Worm (Caenorhabditis elegans) whole organism, late embryonic: ENCODE data around the gene manf-1.
"Not testable (repeated sequence)": the region's sequence is repeated elsewhere in the genome, so short reads cannot be mapped to it uniquely, and the experiment has no call there.

Experiments used
- F13H6.1 ChIP-seq: sonication (generic microtip); optimal IDR thresholded peaks from 2 replicates; lab custom pipeline; 2016; ENCODE audit warnings: missing genetic modification characterization, missing compliant biosample characterization
- K09A11.1 ChIP-seq: sonication (generic microtip); optimal IDR thresholded peaks from 2 replicates; lab custom pipeline; 2017; ENCODE audit warnings: antibody characterized with exemption, mild to moderate bottlenecking, missing genetic modification characterization, missing compliant biosample characterization; ENCODE audit not compliant: insufficient read depth
- ceh-18 ChIP-seq: sonication (generic microtip); optimal IDR thresholded peaks from 2 replicates; lab custom pipeline; 2016; ENCODE audit warnings: missing genetic modification characterization, missing compliant biosample characterization
- ceh-2 ChIP-seq: sonication (generic microtip); optimal IDR thresholded peaks from 2 replicates; lab custom pipeline; 2016; ENCODE audit warnings: missing genotype, missing genetic modification characterization, missing compliant biosample characterization
- ceh-24 ChIP-seq: sonication (generic microtip); optimal IDR thresholded peaks from 2 replicates; lab custom pipeline; 2016; ENCODE audit warnings: mild to moderate bottlenecking, missing genetic modification characterization, missing compliant biosample characterization
- ceh-30 ChIP-seq: fragments of 150-350 bp; optimal IDR thresholded peaks from 2 replicates; lab custom pipeline; 2014; ENCODE audit warnings: missing biosample characterization, missing genetic modification characterization
- ceh-45 ChIP-seq: fragments of 200-800 bp; sonication (Bioruptor generic); IDR thresholded peaks from 2 replicates; pipeline ENCODE4 v1.3.6; 2022; ENCODE audit warnings: missing genetic modification reagents, missing genetic modification characterization, missing compliant biosample characterization
- che-1 ChIP-seq: sonication (generic microtip); optimal IDR thresholded peaks from 2 replicates; lab custom pipeline; 2016; ENCODE audit warnings: mild to moderate bottlenecking, missing genetic modification characterization, missing compliant biosample characterization
- dmd-4 ChIP-seq: sonication (generic microtip); optimal IDR thresholded peaks from 2 replicates; lab custom pipeline; 2016; ENCODE audit warnings: borderline replicate concordance, missing genetic modification characterization, missing compliant biosample characterization
- dve-1 ChIP-seq: sonication (generic microtip); optimal IDR thresholded peaks from 2 replicates; lab custom pipeline; 2017; ENCODE audit warnings: antibody characterized with exemption, mild to moderate bottlenecking, missing genetic modification characterization, missing compliant biosample characterization
- ets-4 ChIP-seq: sonication (generic microtip); optimal IDR thresholded peaks from 2 replicates; lab custom pipeline; 2016; ENCODE audit warnings: missing genetic modification characterization, missing compliant biosample characterization
- eyg-1 ChIP-seq: sonication (generic microtip); optimal IDR thresholded peaks from 2 replicates; lab custom pipeline; 2016; ENCODE audit warnings: missing genotype, missing genetic modification characterization, missing compliant biosample characterization
- fax-1 ChIP-seq: sonication (generic microtip); optimal IDR thresholded peaks from 2 replicates; lab custom pipeline; 2016; ENCODE audit warnings: missing genotype, missing genetic modification characterization, missing compliant biosample characterization
- fkh-10 ChIP-seq: fragments of 150-350 bp; optimal IDR thresholded peaks from 2 replicates; lab custom pipeline; 2014; ENCODE audit warnings: missing biosample characterization, missing genetic modification reagents, missing genetic modification characterization
- fkh-6 ChIP-seq: sonication (generic microtip); optimal IDR thresholded peaks from 2 replicates; lab custom pipeline; 2016; ENCODE audit warnings: missing genetic modification characterization, missing compliant biosample characterization
- hlh-13 ChIP-seq: fragments of 200-800 bp; sonication (Bioruptor generic); optimal IDR thresholded peaks from 2 replicates; lab custom pipeline; 2018; ENCODE audit warnings: mild to moderate bottlenecking, missing genetic modification characterization, missing compliant biosample characterization
- hlh-30 ChIP-seq: sonication (generic microtip); optimal IDR thresholded peaks from 2 replicates; lab custom pipeline; 2017; ENCODE audit warnings: antibody characterized with exemption, missing genetic modification characterization, missing compliant biosample characterization; ENCODE audit not compliant: insufficient read depth
- hlh-6 ChIP-seq: sonication (generic microtip); optimal IDR thresholded peaks from 2 replicates; lab custom pipeline; 2016; ENCODE audit warnings: missing genotype, missing genetic modification characterization, missing compliant biosample characterization
- hlh-8 ChIP-seq: sonication (generic microtip); optimal IDR thresholded peaks from 2 replicates; lab custom pipeline; 2016; ENCODE audit warnings: missing genotype, missing genetic modification characterization, missing compliant biosample characterization
- mec-3 ChIP-seq: sonication (generic microtip); optimal IDR thresholded peaks from 2 replicates; lab custom pipeline; 2016; ENCODE audit warnings: borderline replicate concordance, missing genetic modification characterization, missing compliant biosample characterization
- nfya-1 ChIP-seq: sonication (generic microtip); optimal IDR thresholded peaks from 2 replicates; lab custom pipeline; 2017; ENCODE audit warnings: missing genetic modification characterization, mild to moderate bottlenecking, missing compliant biosample characterization, antibody characterized with exemption, moderate library complexity
- nhr-11 ChIP-seq: fragments of 150-350 bp; optimal IDR thresholded peaks from 2 replicates; lab custom pipeline; 2014; ENCODE audit warnings: missing biosample characterization, missing genetic modification characterization
- odd-2 ChIP-seq: sonication (generic microtip); optimal IDR thresholded peaks from 2 replicates; lab custom pipeline; 2017; ENCODE audit warnings: antibody characterized with exemption, mild to moderate bottlenecking, missing genetic modification characterization, missing compliant biosample characterization
- pag-3 ChIP-seq: sonication (generic microtip); optimal IDR thresholded peaks from 2 replicates; lab custom pipeline; 2016; ENCODE audit warnings: missing compliant biosample characterization, missing genetic modification characterization, borderline replicate concordance
- pat-9 ChIP-seq: fragments of 200-800 bp; sonication (Bioruptor generic); optimal IDR thresholded peaks from 2 replicates; lab custom pipeline; 2018; ENCODE audit warnings: mild to moderate bottlenecking, missing genetic modification characterization, moderate library complexity, missing compliant biosample characterization
- pha-4 ChIP-seq: fragments of 150-350 bp; optimal IDR thresholded peaks from 2 replicates; lab custom pipeline; 2018; ENCODE audit warnings: missing biosample characterization, missing genetic modification reagents, missing genetic modification characterization
- pros-1 ChIP-seq: fragments of 150-350 bp; optimal IDR thresholded peaks from 2 replicates; lab custom pipeline; 2014; ENCODE audit warnings: missing biosample characterization, missing genetic modification reagents, missing genetic modification characterization
- ref-2 ChIP-seq: sonication (generic microtip); optimal IDR thresholded peaks from 2 replicates; lab custom pipeline; 2016; ENCODE audit warnings: missing genetic modification characterization, missing compliant biosample characterization
- rnt-1 ChIP-seq: sonication (generic microtip); optimal IDR thresholded peaks from 2 replicates; lab custom pipeline; 2016; ENCODE audit warnings: missing genetic modification characterization, missing compliant biosample characterization
- sox-2 ChIP-seq: fragments of 200-800 bp; sonication (Bioruptor generic); IDR thresholded peaks from 2 replicates; pipeline ENCODE4 v1.3.6; 2022; ENCODE audit warnings: missing genetic modification reagents, missing genetic modification characterization, missing compliant biosample characterization
- sox-4 ChIP-seq: sonication (generic microtip); optimal IDR thresholded peaks from 2 replicates; lab custom pipeline; 2017; ENCODE audit warnings: mild to moderate bottlenecking, missing genetic modification characterization, inconsistent platforms, missing compliant biosample characterization
- tbx-7 ChIP-seq: sonication (generic microtip); optimal IDR thresholded peaks from 2 replicates; lab custom pipeline; 2016; ENCODE audit warnings: missing genotype, missing genetic modification characterization, missing compliant biosample characterization
- ttx-3 ChIP-seq: sonication (generic microtip); optimal IDR thresholded peaks from 2 replicates; lab custom pipeline; 2016; ENCODE audit warnings: missing genetic modification reagents, missing genetic modification characterization, missing compliant biosample characterization
- unc-42 ChIP-seq: sonication (generic microtip); optimal IDR thresholded peaks from 2 replicates; lab custom pipeline; 2016; ENCODE audit warnings: missing genotype, missing genetic modification characterization, missing compliant biosample characterization
- unc-55 ChIP-seq: sonication (generic microtip); optimal IDR thresholded peaks from 2 replicates; lab custom pipeline; 2017; ENCODE audit warnings: missing biosample characterization, missing genetic modification reagents, missing genetic modification characterization
- ztf-16 ChIP-seq: sonication (generic microtip); optimal IDR thresholded peaks from 2 replicates; lab custom pipeline; 2017; ENCODE audit warnings: missing genetic modification characterization, missing compliant biosample characterization

manf-1 gene

DNA sequence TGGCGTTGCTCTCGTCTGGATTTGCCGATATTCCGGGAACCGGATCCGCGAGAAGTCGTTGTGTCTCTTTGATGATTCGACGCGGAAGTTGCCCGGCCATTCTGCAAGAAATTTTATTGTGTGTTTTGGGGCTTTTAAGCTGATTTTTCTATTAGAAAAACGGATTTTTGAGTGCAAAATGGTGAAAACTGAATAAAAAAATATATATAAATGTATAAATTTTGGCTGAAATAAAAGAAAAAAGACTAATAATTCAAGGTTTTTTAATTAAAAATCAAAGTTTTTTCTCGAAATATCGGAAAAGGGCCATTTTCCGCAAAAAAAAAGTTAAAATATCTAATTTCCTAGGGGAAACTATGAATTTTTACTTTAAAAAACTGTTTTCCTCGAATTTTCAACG lies 2.6 kb downstream of the manf-1 start, which contains the start of gene ubc-13:
Gene ubc-13, minus strand, starts transcription at position 101 of the 400 bp plus-strand sequence.
- TF ChIP-seq sox-4 (tag; lab: Kevin White, UChicago) (no peak), pag-3 (tag; lab: Kevin White, UChicago) (no peak), sox-2 (GFP tag; lab: Robert Waterston, UW) (no peak), tbx-7 (tag; lab: Kevin White, UChicago) (no peak)

DNA sequence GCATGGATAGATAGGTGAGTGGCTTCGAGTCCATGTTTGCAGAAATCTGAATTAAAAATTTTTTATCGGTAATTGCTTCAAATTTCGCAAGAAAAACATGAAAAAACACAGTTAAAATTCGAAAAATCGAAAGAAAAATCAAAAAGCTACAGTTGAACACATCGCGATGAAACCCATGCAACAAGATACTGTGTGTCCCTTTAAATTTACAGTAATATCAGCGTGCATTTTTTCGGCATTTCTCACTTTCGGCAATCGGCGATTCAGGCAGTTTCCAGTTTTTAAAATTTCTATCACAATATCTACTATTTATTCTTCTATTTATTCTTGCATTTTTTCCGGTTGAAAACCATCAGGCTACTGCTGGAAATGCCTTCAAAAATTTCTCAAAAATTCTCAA lies 6.0 kb downstream of the manf-1 start, which contains the start of gene fbxc-45:
Gene fbxc-45, minus strand, starts transcription at position 48 of the 400 bp plus-strand sequence.
- TF ChIP-seq pat-9 (tag; lab: Kevin White, UChicago): no peak
- TF ChIP-seq hlh-6: no peak
- no peak for TF ChIP-seq unc-42 (tag; lab: Kevin White, UChicago)
- TF ChIP-seq ets-4 (tag; lab: Kevin White, UChicago): no peak
- no peak for TF ChIP-seq pha-4 (tag; lab: Kevin White, UChicago)
- no peak for TF ChIP-seq ref-2
- no peak for TF ChIP-seq hlh-13
- no peak for TF ChIP-seq fkh-10
- no peak for TF ChIP-seq hlh-30 (tag; lab: Kevin White, UChicago)
- TF ChIP-seq pros-1 (tag; lab: Kevin White, UChicago): no peak
- no peak for TF ChIP-seq fax-1 (tag; lab: Kevin White, UChicago)
- no peak for TF ChIP-seq che-1 (tag; lab: Kevin White, UChicago)
- TF ChIP-seq ceh-18 (tag; lab: Kevin White, UChicago): no peak
- TF ChIP-seq eyg-1 (tag; lab: Kevin White, UChicago): no peak
- no peak for TF ChIP-seq nhr-11
- no peak for TF ChIP-seq ztf-16 (tag; lab: Kevin White, UChicago)
- no peak for TF ChIP-seq mec-3 (tag; lab: Kevin White, UChicago)
- TF ChIP-seq fkh-6 (tag; lab: Kevin White, UChicago): no peak
- TF ChIP-seq ceh-2 (tag; lab: Kevin White, UChicago): no peak
- no peak for TF ChIP-seq dve-1 (tag; lab: Kevin White, UChicago)

DNA sequence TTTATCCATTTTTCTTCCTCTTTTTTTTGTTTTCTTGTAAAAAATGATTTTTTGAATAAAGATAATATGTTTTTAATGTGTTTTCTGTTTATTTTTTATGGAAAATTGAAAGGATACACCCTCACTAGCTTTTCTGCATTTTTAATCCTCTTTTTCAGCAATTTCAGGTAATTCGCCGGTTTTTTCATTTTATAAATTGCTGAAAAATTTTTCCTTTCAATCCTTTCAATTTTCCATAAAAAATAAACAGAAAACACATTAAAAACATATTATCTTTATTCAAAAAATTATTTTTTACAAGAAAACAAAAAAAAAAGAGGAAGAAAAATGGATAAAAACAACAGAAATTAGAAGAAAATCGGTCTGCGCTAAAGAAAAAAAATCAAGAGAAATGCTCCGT lies 10.5 kb downstream of the manf-1 start, which contains the start of gene Y54G2A.50:
Gene Y54G2A.50, plus strand, starts transcription at position 301 of the 400 bp plus-strand sequence.
- TF ChIP-seq ttx-3, hlh-8, K09A11.1 (tag; lab: Kevin White, UChicago): not testable (repeated sequence)

DNA sequence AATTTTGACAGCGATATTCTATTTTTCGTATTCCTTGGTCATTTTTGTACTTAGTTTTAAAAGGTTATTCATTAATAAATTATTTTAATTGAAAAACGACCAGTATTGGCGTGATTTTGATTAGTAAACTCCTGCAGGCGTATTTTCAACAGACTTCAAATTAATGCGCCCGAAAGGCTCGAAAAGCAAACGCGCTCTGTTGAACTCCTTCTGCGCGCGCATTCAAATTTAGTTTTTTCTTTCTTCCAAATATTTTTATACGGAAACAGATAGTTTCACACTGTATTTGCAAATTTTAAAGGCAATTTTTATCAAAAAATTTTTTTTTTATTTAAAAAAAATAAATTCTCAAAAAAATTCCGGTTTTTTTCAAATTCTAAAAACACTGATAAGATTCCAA lies 12.2 kb downstream of the manf-1 start:
- TF ChIP-seq K09A11.1 (tag; lab: Kevin White, UChicago) (no peak), mec-3 (tag; lab: Kevin White, UChicago) (no peak), pros-1 (tag; lab: Kevin White, UChicago) (no peak), ceh-45 (GFP tag; lab: Robert Waterston, UW) (no peak), ceh-30 (no peak), rnt-1 (tag; lab: Kevin White, UChicago) (no peak), odd-2 (tag; lab: Kevin White, UChicago) (no peak), ceh-24 (tag; lab: Kevin White, UChicago) (no peak), tbx-7 (tag; lab: Kevin White, UChicago) (no peak), fkh-6 (tag; lab: Kevin White, UChicago) (no peak), unc-55 (GFP tag; lab: Kevin White, UChicago) (no peak), nfya-1 (no peak), F13H6.1 (no peak), dmd-4 (no peak)
